Worm (Caenorhabditis elegans) whole organism, midembryonic: ENCODE results near the gene nhr-34.

Source experiments
- T22C8.4 ChIP-seq: fragments of 200-800 bp; sonication (Bioruptor generic); IDR thresholded peaks from 2 replicates; pipeline ENCODE4 v1.3.6; 2022; ENCODE audit warnings: missing genetic modification characterization, missing compliant biosample characterization
- cog-1 ChIP-seq: sonication (generic microtip); optimal IDR thresholded peaks from 2 replicates; lab custom pipeline; 2016; ENCODE audit warnings: missing genetic modification characterization, missing compliant biosample characterization
- flt-1 ChIP-seq: fragments of 200-800 bp; sonication (Bioruptor generic); IDR thresholded peaks from 2 replicates; pipeline ENCODE4 v1.3.6; 2022; ENCODE audit warnings: missing genetic modification characterization, missing compliant biosample characterization
- klf-2 ChIP-seq: fragments of 200-800 bp; sonication (Bioruptor generic); conservative IDR thresholded peaks from 2 replicates; pipeline ENCODE4 v1.3.6; 2022; ENCODE audit warnings: missing genetic modification reagents, missing genetic modification characterization, missing compliant biosample characterization
- med-1 ChIP-seq: sonication (generic microtip); optimal IDR thresholded peaks from 2 replicates; lab custom pipeline; 2017; ENCODE audit warnings: missing genetic modification characterization, mild to moderate bottlenecking, missing compliant biosample characterization, antibody characterized with exemption, missing genetic modification reagents; ENCODE audit not compliant: insufficient read depth
- ref-1 ChIP-seq: fragments of 200-800 bp; sonication (Bioruptor generic); conservative IDR thresholded peaks from 2 replicates; pipeline ENCODE4 v1.3.6; 2022; ENCODE audit warnings: missing genetic modification reagents, missing genetic modification characterization, missing compliant biosample characterization
- tab-1 ChIP-seq: fragments of 200-800 bp; sonication (Bioruptor generic); IDR thresholded peaks from 2 replicates; pipeline ENCODE4 v1.3.6; 2022; ENCODE audit warnings: missing genetic modification characterization, missing compliant biosample characterization
- ztf-23 ChIP-seq: fragments of 200-800 bp; sonication (Bioruptor generic); IDR thresholded peaks from 2 replicates; pipeline ENCODE4 v1.3.6; 2022; ENCODE audit warnings: missing genetic modification reagents, missing genetic modification characterization, missing compliant biosample characterization
- ztf-29 ChIP-seq: fragments of 200-800 bp; sonication (Bioruptor generic); IDR thresholded peaks from 2 replicates; pipeline ENCODE4 v1.3.6; 2022; ENCODE audit warnings: missing genetic modification reagents, missing genetic modification characterization, missing compliant biosample characterization

- TF ChIP-seq T22C8.4 (GFP tag; lab: Robert Waterston, UW) (no peak), cog-1 (tag; lab: Kevin White, UChicago) (no peak), flt-1 (GFP tag; lab: Robert Waterston, UW) (no peak), ztf-23 (GFP tag; lab: Robert Waterston, UW) (no peak), ref-1 (GFP tag; lab: Robert Waterston, UW) (no peak), med-1 (GFP tag; lab: Kevin White, UChicago) (no peak), tab-1 (GFP tag; lab: Robert Waterston, UW) (no peak), ztf-29 (GFP tag; lab: Robert Waterston, UW) (no peak), klf-2 (GFP tag; lab: Robert Waterston, UW) (no peak)
Observed at ce11 chrIV:9623269-9623668, 52.2 kb downstream of the nhr-34 start, which contains the start of gene W09C2.9.
